Fruit fly (Drosophila melanogaster): ENCODE results near the gene CG32563.

DNA sequence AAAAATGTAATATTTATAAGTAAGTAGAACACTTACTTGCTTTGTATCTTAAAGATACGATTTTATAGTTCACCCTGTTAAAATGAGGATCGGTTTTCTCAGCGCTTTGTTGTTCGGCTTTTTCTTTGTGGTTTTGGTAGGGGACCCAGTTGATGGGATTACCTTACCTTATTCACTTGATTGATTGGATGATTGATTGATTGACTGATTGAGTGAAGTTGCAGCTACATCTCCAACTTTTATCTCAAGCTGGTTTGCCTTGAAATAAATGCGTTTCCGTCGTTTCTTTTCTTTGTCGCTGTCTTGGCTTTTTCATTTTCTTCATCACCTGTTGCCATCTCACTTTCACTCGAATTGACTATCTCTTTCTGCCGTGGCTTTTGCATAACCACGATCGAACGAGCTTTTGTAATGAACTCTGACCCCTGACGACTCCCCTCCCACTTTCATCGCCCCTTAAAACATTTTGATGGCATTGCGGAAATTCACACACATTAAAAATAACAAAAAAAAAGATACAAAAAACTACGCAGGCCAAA lies 35.4 kb upstream of the CG32563 start:
- no peak for TF ChIP-seq CG8301 (tag; optimal IDR thresholded peaks at IDR 0.05)
- TF ChIP-seq Ets98B (GFP tag; IDR thresholded peaks at IDR 0.05): no peak
- TF ChIP-seq CG9948 (tag; optimal IDR thresholded peaks at IDR 0.05): no peak
- TF ChIP-seq fd96Ca (GFP tag; IDR thresholded peaks at IDR 0.05): no peak
- TF ChIP-seq EcR (GFP tag; optimal IDR thresholded peaks at IDR 0.05): no peak
- TF ChIP-seq CG15710 (tag; optimal IDR thresholded peaks at IDR 0.05): no peak
